Worm (Caenorhabditis elegans) whole organism, L2 larva: ENCODE results near the gene Y47D7A.15.

Experiments used
- C34F6.9 ChIP-seq: fragments of 150-350 bp; optimal IDR thresholded peaks from 2 replicates; lab custom pipeline; 2014; ENCODE audit warnings: missing biosample characterization, missing genetic modification characterization
- F13H6.1 ChIP-seq: sonication (generic microtip); optimal IDR thresholded peaks from 2 replicates; lab custom pipeline; 2016; ENCODE audit warnings: missing genetic modification characterization, missing compliant biosample characterization
- aly-2 ChIP-seq: fragments of 150-350 bp; optimal IDR thresholded peaks from 2 replicates; lab custom pipeline; 2014; ENCODE audit warnings: missing biosample characterization, missing genetic modification characterization
- blmp-1 ChIP-seq: sonication (generic microtip); optimal IDR thresholded peaks from 2 replicates; lab custom pipeline; 2017; ENCODE audit warnings: missing genetic modification characterization, mild to moderate bottlenecking, missing compliant biosample characterization, antibody characterized with exemption, moderate library complexity; ENCODE audit not compliant: insufficient read depth
- dmd-4 ChIP-seq: sonication (generic microtip); optimal IDR thresholded peaks from 2 replicates; lab custom pipeline; 2017; ENCODE audit warnings: missing biosample characterization, missing genetic modification characterization
- egl-27 ChIP-seq: sonication (generic microtip); optimal IDR thresholded peaks from 3 replicates; lab custom pipeline; 2017; ENCODE audit warnings: missing biosample characterization, missing genetic modification reagents, missing genetic modification characterization
- elt-1 ChIP-seq: fragments of 150-350 bp; optimal IDR thresholded peaks from 2 replicates; lab custom pipeline; 2014; ENCODE audit warnings: missing biosample characterization, missing genetic modification characterization
- elt-3 ChIP-seq: sonication (generic microtip); optimal IDR thresholded peaks from 2 replicates; lab custom pipeline; 2017; ENCODE audit warnings: missing biosample characterization, missing genetic modification characterization
- fos-1 ChIP-seq: fragments of 150-350 bp; optimal IDR thresholded peaks from 2 replicates; lab custom pipeline; 2014; ENCODE audit warnings: missing biosample characterization, missing genetic modification characterization
- gmeb-1 ChIP-seq: fragments of 150-350 bp; optimal IDR thresholded peaks from 2 replicates; lab custom pipeline; 2014; ENCODE audit warnings: missing biosample characterization, missing genetic modification characterization
- lin-13 ChIP-seq: fragments of 150-350 bp; optimal IDR thresholded peaks from 2 replicates; lab custom pipeline; 2014; ENCODE audit warnings: missing biosample characterization, missing genetic modification reagents, missing genetic modification characterization
- lin-39 ChIP-seq: fragments of 150-350 bp; optimal IDR thresholded peaks from 2 replicates; lab custom pipeline; 2014; ENCODE audit warnings: missing biosample characterization, missing genetic modification reagents, missing genetic modification characterization
- mab-5 ChIP-seq: fragments of 150-350 bp; optimal IDR thresholded peaks from 2 replicates; lab custom pipeline; 2014; ENCODE audit warnings: missing biosample characterization, missing genetic modification characterization
- mbf-1 ChIP-seq: sonication (generic microtip); optimal IDR thresholded peaks from 2 replicates; lab custom pipeline; 2017; ENCODE audit warnings: missing biosample characterization, missing genetic modification characterization
- mdl-1 ChIP-seq, 2 experiments: fragments of 150-350 bp in 1 of 2; sonication (generic microtip) in 1 of 2; optimal IDR thresholded peaks; 2 replicates each; lab custom pipeline; 2017; ENCODE audit warnings: missing biosample characterization in 2 of 2, missing genetic modification characterization in 2 of 2
- nhr-11 ChIP-seq: fragments of 150-350 bp; optimal IDR thresholded peaks from 2 replicates; lab custom pipeline; 2014; ENCODE audit warnings: missing biosample characterization, missing genetic modification characterization
- nhr-129 ChIP-seq: fragments of 150-350 bp; optimal IDR thresholded peaks from 2 replicates; lab custom pipeline; 2014; ENCODE audit warnings: missing biosample characterization, missing genetic modification characterization
- nhr-21 ChIP-seq: fragments of 150-350 bp; optimal IDR thresholded peaks from 2 replicates; lab custom pipeline; 2014; ENCODE audit warnings: missing biosample characterization, missing genetic modification characterization
- nhr-23 ChIP-seq: fragments of 150-350 bp; optimal IDR thresholded peaks from 2 replicates; lab custom pipeline; 2014; ENCODE audit warnings: missing biosample characterization, missing genetic modification reagents, missing genetic modification characterization
- nhr-237 ChIP-seq: fragments of 150-350 bp; optimal IDR thresholded peaks from 2 replicates; lab custom pipeline; 2014; ENCODE audit warnings: missing biosample characterization, missing genetic modification characterization
- nhr-25 ChIP-seq: fragments of 150-350 bp; sonication (generic microtip); optimal IDR thresholded peaks from 3 replicates; lab custom pipeline; 2014; ENCODE audit warnings: missing biosample characterization, missing genetic modification characterization
- nhr-6 ChIP-seq: fragments of 150-350 bp; optimal IDR thresholded peaks from 2 replicates; lab custom pipeline; 2014; ENCODE audit warnings: missing biosample characterization, missing genetic modification characterization
- nhr-77 ChIP-seq: fragments of 150-350 bp; optimal IDR thresholded peaks from 2 replicates; lab custom pipeline; 2014; ENCODE audit warnings: missing biosample characterization, missing genetic modification characterization
- peb-1 ChIP-seq: fragments of 150-350 bp; optimal IDR thresholded peaks from 2 replicates; lab custom pipeline; 2014; ENCODE audit warnings: missing biosample characterization, missing genetic modification characterization
- sma-3 ChIP-seq: sonication (generic microtip); optimal IDR thresholded peaks from 2 replicates; lab custom pipeline; 2016; ENCODE audit warnings: missing genetic modification reagents, missing genetic modification characterization, missing compliant biosample characterization
- unc-39 ChIP-seq: fragments of 150-350 bp; optimal IDR thresholded peaks from 2 replicates; lab custom pipeline; 2014; ENCODE audit warnings: missing biosample characterization, missing genetic modification characterization
- unc-62 ChIP-seq: fragments of 150-350 bp; optimal IDR thresholded peaks from 2 replicates; lab custom pipeline; 2014; ENCODE audit warnings: missing biosample characterization, missing genetic modification reagents, missing genetic modification characterization
- ztf-1 ChIP-seq: fragments of 200-800 bp; sonication (Bioruptor generic); conservative IDR thresholded peaks from 2 replicates; pipeline ENCODE4 v1.3.6; 2022; ENCODE audit warnings: missing genetic modification characterization, missing compliant biosample characterization
- ztf-11 ChIP-seq: sonication (generic microtip); optimal IDR thresholded peaks from 2 replicates; lab custom pipeline; 2017; ENCODE audit warnings: missing biosample characterization, missing genetic modification characterization
- ztf-4 ChIP-seq: fragments of 150-350 bp; optimal IDR thresholded peaks from 2 replicates; lab custom pipeline; 2014; ENCODE audit warnings: missing biosample characterization, missing genetic modification characterization

Y47D7A.15 gene

DNA sequence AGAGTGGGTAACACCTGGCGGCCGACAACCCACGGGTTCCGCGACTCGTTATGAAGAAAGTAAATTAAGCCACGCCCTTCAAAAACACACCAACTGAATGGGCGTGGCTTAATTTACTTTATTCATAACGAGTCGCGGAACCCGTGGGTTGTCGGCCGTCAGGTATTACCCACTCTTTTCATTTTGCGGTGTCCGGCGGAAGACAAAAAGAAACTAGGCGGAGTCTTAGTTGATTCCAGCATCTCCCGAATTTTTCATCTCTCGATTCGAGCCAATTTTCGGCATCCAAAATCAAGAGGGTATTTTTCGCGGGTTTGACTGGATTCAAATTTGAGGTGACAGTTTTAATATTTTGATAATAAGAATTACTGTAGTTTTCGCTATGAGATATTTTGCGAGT is 14.7 kb upstream of the Y47D7A.15 start:
- TF ChIP-seq sma-3: no peak
- TF ChIP-seq mab-5 (tag; lab: Kevin White, UChicago): no peak
- TF ChIP-seq nhr-11 (tag; lab: Kevin White, UChicago): no peak
- TF ChIP-seq aly-2 (tag; lab: Kevin White, UChicago): no peak
- TF ChIP-seq lin-39 (tag; lab: Kevin White, UChicago): no peak
- no peak for TF ChIP-seq ztf-11 (tag; lab: Kevin White, UChicago)
- TF ChIP-seq ztf-4: no peak
- no peak for TF ChIP-seq nhr-237 (tag; lab: Kevin White, UChicago)
- TF ChIP-seq nhr-25 (tag; lab: Kevin White, UChicago): no peak
- TF ChIP-seq unc-62 (GFP tag; lab: Kevin White, UChicago): no peak
- no peak for TF ChIP-seq peb-1 (tag; lab: Kevin White, UChicago)
- TF ChIP-seq nhr-21 (tag; lab: Kevin White, UChicago): no peak

DNA sequence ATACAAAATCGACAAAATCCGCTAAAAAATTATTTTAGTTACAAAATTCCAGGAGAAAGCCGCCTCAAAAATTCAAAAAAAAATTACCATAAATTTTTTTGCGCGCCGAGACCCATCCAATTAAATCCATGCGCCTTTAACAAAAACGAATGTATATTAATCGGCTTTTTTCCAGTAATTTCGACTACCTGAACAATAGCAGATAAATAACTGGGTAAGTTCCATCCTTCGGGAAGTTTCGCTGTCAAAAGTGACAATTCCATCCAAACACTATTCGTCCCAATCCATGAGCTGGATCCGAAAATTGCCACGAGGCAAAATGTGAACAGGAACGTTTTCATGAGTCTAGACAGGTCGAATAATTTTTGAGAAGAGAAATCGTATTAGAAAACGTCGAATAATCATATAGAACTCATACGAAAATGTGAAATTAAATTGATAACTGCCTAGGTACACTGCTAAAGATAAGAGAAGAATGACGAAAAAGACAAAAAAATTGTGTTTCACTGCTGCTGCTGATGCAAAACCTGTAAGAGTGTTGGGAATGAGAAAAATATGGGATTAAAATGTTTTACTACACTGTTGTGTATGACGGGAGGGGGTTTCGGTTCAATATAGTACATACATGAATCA is 9.9 kb upstream of the Y47D7A.15 start, which contains the start of gene rft-1:
TSS of gene rft-1 (minus strand) at position 475 of the 633 bp plus-strand sequence.
- TF ChIP-seq fos-1 (tag; lab: Kevin White, UChicago) (peak; percentile 58), nhr-6 (no peak), peb-1 (tag; lab: Kevin White, UChicago) (no peak)

DNA sequence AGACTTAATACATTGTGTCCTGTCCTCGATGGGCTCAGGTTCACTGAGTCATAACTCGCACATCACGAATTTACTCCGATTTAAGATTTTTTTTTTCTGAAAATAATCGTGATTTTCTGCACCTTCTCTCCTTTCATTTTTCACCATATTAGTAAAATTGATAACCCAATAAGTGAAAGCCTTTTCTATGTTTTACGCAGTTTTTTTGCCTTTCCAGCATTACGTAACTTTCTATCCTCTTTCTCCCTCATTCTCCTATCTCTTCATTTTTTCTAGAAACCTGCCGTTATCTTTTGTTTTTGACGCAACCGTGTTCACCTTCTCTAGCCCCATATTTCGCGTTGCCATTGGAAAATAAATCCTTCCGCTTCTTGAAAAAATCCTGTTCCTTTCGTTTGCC is 4.2 kb upstream of the Y47D7A.15 start:
- TF ChIP-seq nhr-21 (tag; lab: Kevin White, UChicago) (no peak), nhr-25 (tag; lab: Kevin White, UChicago) (peak; percentile 17), blmp-1 (peak; percentile 61), mab-5 (tag; lab: Kevin White, UChicago) (no peak)

DNA sequence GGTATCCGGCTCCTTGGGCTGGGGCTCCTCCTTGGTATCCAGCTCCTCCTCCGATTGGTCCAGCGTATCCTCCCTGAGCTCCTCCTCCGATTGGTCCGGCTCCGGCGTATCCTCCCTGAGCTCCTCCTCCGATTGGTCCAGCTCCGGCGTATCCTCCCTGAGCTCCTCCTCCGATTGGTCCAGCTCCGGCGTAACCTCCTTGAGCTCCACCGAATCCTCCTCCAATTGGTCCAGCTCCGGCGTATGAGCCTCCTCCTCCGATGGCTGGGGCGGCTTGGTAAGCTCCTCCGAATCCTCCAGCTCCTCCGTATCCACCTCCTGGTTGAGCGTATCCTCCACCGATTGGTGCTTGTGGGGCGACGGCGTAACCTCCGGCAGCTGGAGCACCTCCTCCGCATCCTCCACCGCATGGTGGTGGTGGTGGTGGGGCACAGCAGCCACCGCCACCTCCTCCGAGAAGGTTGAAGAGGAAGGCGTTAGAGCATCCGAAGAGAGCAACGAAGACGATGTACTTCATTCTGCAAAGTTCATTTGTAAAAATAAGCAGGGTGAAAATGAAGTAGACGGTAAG is 2.5 kb upstream of the Y47D7A.15 start, which contains the start of gene Y47D7A.13:
TSS of gene Y47D7A.13 (minus strand) at position 517 of the 571 bp plus-strand sequence.
- TF ChIP-seq ztf-11 (tag; lab: Kevin White, UChicago): no peak
- no peak for TF ChIP-seq gmeb-1 (tag; lab: Kevin White, UChicago)
- no peak for TF ChIP-seq C34F6.9 (tag; lab: Kevin White, UChicago)
- TF ChIP-seq mbf-1 (tag; lab: Kevin White, UChicago): no peak

DNA sequence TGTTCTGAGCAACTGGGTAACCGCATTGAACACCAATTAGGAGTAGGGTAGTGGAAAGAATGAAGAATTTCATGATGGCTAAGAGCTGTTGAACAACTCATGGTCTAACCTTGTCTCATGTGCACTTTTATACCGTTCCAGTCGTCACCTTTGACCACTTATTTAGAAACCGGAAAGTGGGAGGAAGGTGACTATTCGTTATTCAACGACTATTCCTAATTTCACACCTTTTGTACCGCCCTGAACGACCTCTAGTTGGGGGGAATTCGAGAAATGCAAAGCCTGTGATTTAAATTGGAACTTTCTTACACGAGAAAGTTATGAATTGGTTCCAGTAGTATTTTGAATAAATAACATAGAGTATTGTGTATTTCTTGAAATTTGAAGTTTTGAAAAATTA is 3.4 kb downstream of the Y47D7A.15 start, which contains the start of gene Y47D7A.12:
TSS of gene Y47D7A.12 (minus strand) at position 101 of the 400 bp plus-strand sequence.
- no peak for TF ChIP-seq unc-39 (tag; lab: Kevin White, UChicago)
- TF ChIP-seq mab-5 (tag; lab: Kevin White, UChicago): no peak
- TF ChIP-seq mdl-1 (tag; optimal IDR thresholded peaks at IDR 0.05; lab: Kevin White, UChicago): no peak

DNA sequence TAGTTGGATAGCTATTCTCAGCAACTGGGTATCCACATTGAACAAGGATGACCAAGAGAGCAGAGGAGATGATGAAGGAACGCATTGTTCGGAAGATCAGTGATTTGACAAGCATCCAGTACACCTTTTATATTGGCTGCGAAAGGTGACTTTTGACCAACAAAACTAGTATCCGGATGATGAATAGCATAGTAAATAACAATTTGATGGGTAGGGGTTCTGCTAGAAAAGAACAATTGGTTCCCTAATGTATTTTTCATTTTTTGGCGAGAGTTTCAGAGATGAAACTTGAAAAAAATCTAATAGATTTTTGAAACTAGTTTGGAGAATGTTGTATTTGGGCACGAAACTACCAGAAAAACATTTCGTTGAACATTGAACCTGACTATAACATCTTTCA is 4.8 kb downstream of the Y47D7A.15 start, which contains the start of gene Y47D7A.11:
TSS of gene Y47D7A.11 (minus strand) at position 101 of the 400 bp plus-strand sequence.
- TF ChIP-seq nhr-77 (tag; lab: Kevin White, UChicago) (no peak), sma-3 (no peak), nhr-237 (tag; lab: Kevin White, UChicago) (no peak), egl-27 (tag; lab: Kevin White, UChicago) (no peak), unc-39 (tag; lab: Kevin White, UChicago) (no peak), fos-1 (tag; lab: Kevin White, UChicago) (no peak), ztf-1 (no peak), dmd-4 (tag; lab: Kevin White, UChicago) (no peak)
- TF ChIP-seq, all 48 proteins: peak for 0

DNA sequence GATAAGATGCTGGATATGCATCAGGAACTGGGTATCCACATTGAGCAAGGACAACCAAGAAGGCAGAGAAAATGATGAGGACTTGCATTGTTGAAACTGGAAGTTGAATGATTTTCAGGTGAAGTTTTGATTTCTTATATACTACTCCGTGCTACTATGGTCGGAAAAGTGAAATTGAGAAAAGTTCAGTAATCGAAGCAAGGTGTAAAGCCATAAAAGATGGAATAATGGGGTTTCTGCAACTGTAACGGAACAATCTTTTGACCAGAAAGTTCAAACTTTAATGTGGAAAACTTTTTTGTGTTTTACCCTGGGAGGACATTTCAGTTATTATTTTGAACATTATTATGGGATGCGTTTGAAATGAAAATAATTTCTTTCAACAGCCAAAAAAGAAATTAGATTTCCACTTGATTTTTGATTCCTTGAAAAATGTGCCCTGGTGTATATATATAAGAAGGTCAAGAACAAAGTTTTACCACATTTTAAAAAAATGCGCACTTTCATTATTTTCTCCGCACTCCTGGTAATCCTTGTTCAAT is 9.1 kb downstream of the Y47D7A.15 start, which contains the start of the genes Y47D7A.9 and Y47D7A.19:
TSS of gene Y47D7A.9 (minus strand) at position 101 of the 542 bp plus-strand sequence.
TSS of gene Y47D7A.19 (plus strand) at position 492 of the 542 bp plus-strand sequence.
- TF ChIP-seq elt-3 (tag; lab: Kevin White, UChicago): no peak
- no peak for TF ChIP-seq lin-13 (GFP tag; lab: Kevin White, UChicago)
- no peak for TF ChIP-seq ztf-1
- TF ChIP-seq nhr-23 (tag; lab: Kevin White, UChicago): no peak
- TF ChIP-seq elt-1 (tag; lab: Kevin White, UChicago): no peak
- no peak for TF ChIP-seq nhr-129 (tag; lab: Kevin White, UChicago)
- no peak for TF ChIP-seq ztf-11 (tag; lab: Kevin White, UChicago)
- no peak for TF ChIP-seq F13H6.1 (tag; lab: Kevin White, UChicago)
